Worm (Caenorhabditis elegans) whole organism, L1 larva: ENCODE data around the gene lcmt-1.

Experiments used
- C04F5.9 ChIP-seq: sonication (generic microtip); optimal IDR thresholded peaks from 2 replicates; lab custom pipeline; 2016; ENCODE audit warnings: missing genetic modification characterization, missing compliant biosample characterization
- C34B4.2 ChIP-seq: sonication (generic microtip); optimal IDR thresholded peaks from 2 replicates; lab custom pipeline; 2017; ENCODE audit warnings: mild to moderate bottlenecking, missing genetic modification characterization, missing compliant biosample characterization
- Y116A8C.19 ChIP-seq: sonication (generic microtip); optimal IDR thresholded peaks from 2 replicates; lab custom pipeline; 2016; ENCODE audit warnings: missing compliant biosample characterization, missing genetic modification characterization, borderline replicate concordance
- ama-1 ChIP-seq: fragments of 150-350 bp; optimal IDR thresholded peaks from 2 replicates; lab custom pipeline; 2014
- ceh-63 ChIP-seq: fragments of 200-800 bp; sonication (Bioruptor generic); optimal IDR thresholded peaks from 2 replicates; lab custom pipeline; 2018; ENCODE audit warnings: mild to moderate bottlenecking, missing genetic modification characterization, missing compliant biosample characterization
- ceh-8 ChIP-seq: fragments of 200-800 bp; sonication (Bioruptor generic); optimal IDR thresholded peaks from 2 replicates; lab custom pipeline; 2018; ENCODE audit warnings: mild to moderate bottlenecking, missing genetic modification characterization, moderate library complexity, missing compliant biosample characterization
- ceh-90 ChIP-seq: sonication (generic microtip); optimal IDR thresholded peaks from 2 replicates; lab custom pipeline; 2016; ENCODE audit warnings: missing genetic modification characterization, missing compliant biosample characterization
- dsc-1 ChIP-seq: sonication (generic microtip); optimal IDR thresholded peaks from 2 replicates; lab custom pipeline; 2016; ENCODE audit warnings: mild to moderate bottlenecking, missing genetic modification characterization, missing compliant biosample characterization
- efl-1 ChIP-seq, 4 experiments: fragments of 150-350 bp; optimal IDR thresholded peaks in 3 of 4; peaks in 1 of 4; 1 replicate in 1 of 4; 2 replicates in 3 of 4; lab custom pipeline; 2014; ENCODE audit warnings: missing biosample characterization in 2 of 4, missing genetic modification characterization in 2 of 4, missing genetic modification reagents in 2 of 4
- egl-13 ChIP-seq: sonication (generic microtip); optimal IDR thresholded peaks from 2 replicates; lab custom pipeline; 2016; ENCODE audit warnings: missing genotype, missing genetic modification reagents, missing genetic modification characterization, missing compliant biosample characterization
- fkh-10 ChIP-seq: sonication (generic microtip); optimal IDR thresholded peaks from 2 replicates; lab custom pipeline; 2017; ENCODE audit warnings: missing biosample characterization, missing genetic modification reagents, missing genetic modification characterization
- fkh-8 ChIP-seq: sonication (generic microtip); optimal IDR thresholded peaks from 2 replicates; lab custom pipeline; 2016; ENCODE audit warnings: mild to moderate bottlenecking, missing genetic modification characterization, missing compliant biosample characterization
- hlh-17 ChIP-seq: fragments of 200-800 bp; sonication (Bioruptor generic); optimal IDR thresholded peaks from 2 replicates; lab custom pipeline; 2018; ENCODE audit warnings: missing genetic modification characterization, mild to moderate bottlenecking, missing compliant biosample characterization, moderate library complexity, borderline replicate concordance
- hpl-2 ChIP-seq: fragments of 150-350 bp; optimal IDR thresholded peaks from 2 replicates; lab custom pipeline; 2014; ENCODE audit warnings: missing biosample characterization, missing genetic modification reagents, missing genetic modification characterization
- irx-1 ChIP-seq: sonication (generic microtip); optimal IDR thresholded peaks from 2 replicates; lab custom pipeline; 2016; ENCODE audit warnings: missing genetic modification characterization, missing compliant biosample characterization
- isw-1 ChIP-seq: fragments of 200-800 bp; sonication (Bioruptor generic); IDR thresholded peaks from 2 replicates; pipeline ENCODE4 v1.3.6; 2022; ENCODE audit warnings: missing genetic modification characterization, missing compliant biosample characterization
- jun-1 ChIP-seq: fragments of 150-350 bp; optimal IDR thresholded peaks from 2 replicates; lab custom pipeline; 2014; ENCODE audit warnings: missing biosample characterization, missing genetic modification reagents, missing genetic modification characterization
- lin-14 ChIP-seq: fragments of 200-800 bp; sonication (Bioruptor generic); optimal IDR thresholded peaks from 2 replicates; lab custom pipeline; 2018; ENCODE audit warnings: mild to moderate bottlenecking, missing genetic modification characterization, moderate library complexity, missing compliant biosample characterization
- lir-3 ChIP-seq: sonication (generic microtip); optimal IDR thresholded peaks from 2 replicates; lab custom pipeline; 2016; ENCODE audit warnings: mild to moderate bottlenecking, missing genetic modification characterization, moderate library complexity, missing compliant biosample characterization; ENCODE audit not compliant: poor library complexity
- lsy-2 ChIP-seq, 2 experiments: fragments of 150-350 bp; optimal IDR thresholded peaks; 2 replicates each; lab custom pipeline; 2014; ENCODE audit warnings: missing biosample characterization in 2 of 2, missing genetic modification characterization in 2 of 2
- nhr-11 ChIP-seq: fragments of 150-350 bp; optimal IDR thresholded peaks from 2 replicates; lab custom pipeline; 2014; ENCODE audit warnings: missing biosample characterization, missing genetic modification characterization
- nhr-12 ChIP-seq: sonication (generic microtip); optimal IDR thresholded peaks from 2 replicates; lab custom pipeline; 2017; ENCODE audit warnings: missing biosample characterization, missing genetic modification characterization
- nhr-19 ChIP-seq: fragments of 200-800 bp; sonication (Bioruptor generic); conservative IDR thresholded peaks from 2 replicates; pipeline ENCODE4 v1.3.6; 2022; ENCODE audit warnings: missing genetic modification characterization, missing compliant biosample characterization
- nhr-20 ChIP-seq: sonication (generic microtip); optimal IDR thresholded peaks from 2 replicates; lab custom pipeline; 2016; ENCODE audit warnings: mild to moderate bottlenecking, missing genetic modification characterization, missing compliant biosample characterization
- nhr-237 ChIP-seq: fragments of 150-350 bp; optimal IDR thresholded peaks from 2 replicates; lab custom pipeline; 2014; ENCODE audit warnings: missing biosample characterization, missing genetic modification characterization
- nhr-47 ChIP-seq: sonication (generic microtip); optimal IDR thresholded peaks from 2 replicates; lab custom pipeline; 2016; ENCODE audit warnings: mild to moderate bottlenecking, missing genetic modification characterization, moderate library complexity, missing compliant biosample characterization
- nhr-71 ChIP-seq: sonication (generic microtip); optimal IDR thresholded peaks from 2 replicates; lab custom pipeline; 2016; ENCODE audit warnings: mild to moderate bottlenecking, missing genetic modification characterization, moderate library complexity, missing compliant biosample characterization
- nhr-76 ChIP-seq: sonication (generic microtip); optimal IDR thresholded peaks from 2 replicates; lab custom pipeline; 2017; ENCODE audit warnings: missing biosample characterization, missing genetic modification characterization
- nhr-84 ChIP-seq: sonication (generic microtip); optimal IDR thresholded peaks from 2 replicates; lab custom pipeline; 2017; ENCODE audit warnings: missing biosample characterization, missing genetic modification characterization
- nhr-85 ChIP-seq: sonication (generic microtip); peaks from one replicate; lab custom pipeline; 2016; ENCODE audit warnings: missing genetic modification characterization, inconsistent platforms, missing compliant biosample characterization
- nhr-90 ChIP-seq: sonication (generic microtip); optimal IDR thresholded peaks from 2 replicates; lab custom pipeline; 2016; ENCODE audit warnings: mild to moderate bottlenecking, missing genetic modification characterization, missing compliant biosample characterization; ENCODE audit not compliant: poor library complexity
- rnt-1 ChIP-seq: sonication (generic microtip); optimal IDR thresholded peaks from 2 replicates; lab custom pipeline; 2016; ENCODE audit warnings: mild to moderate bottlenecking, missing genetic modification characterization, moderate library complexity, missing compliant biosample characterization
- snpc-4 ChIP-seq: fragments of 150-350 bp; optimal IDR thresholded peaks from 2 replicates; lab custom pipeline; 2014; ENCODE audit warnings: missing biosample characterization, missing genetic modification characterization
- snu-23 ChIP-seq: sonication (generic microtip); optimal IDR thresholded peaks from 2 replicates; lab custom pipeline; 2016; ENCODE audit warnings: missing genetic modification characterization, missing compliant biosample characterization
- sox-4 ChIP-seq: sonication (generic microtip); optimal IDR thresholded peaks from 2 replicates; lab custom pipeline; 2016; ENCODE audit warnings: missing genetic modification characterization, missing compliant biosample characterization
- sptf-1 ChIP-seq: fragments of 150-350 bp; optimal IDR thresholded peaks from 2 replicates; lab custom pipeline; 2014; ENCODE audit warnings: missing biosample characterization, missing genetic modification characterization
- sup-37 ChIP-seq: fragments of 200-800 bp; sonication (Bioruptor generic); optimal IDR thresholded peaks from 2 replicates; lab custom pipeline; 2018; ENCODE audit warnings: mild to moderate bottlenecking, missing genetic modification characterization, missing compliant biosample characterization
- swsn-7 ChIP-seq: sonication (generic microtip); optimal IDR thresholded peaks from 2 replicates; lab custom pipeline; 2016; ENCODE audit warnings: missing genetic modification characterization, missing compliant biosample characterization
- unc-130 ChIP-seq: fragments of 150-350 bp; optimal IDR thresholded peaks from 2 replicates; lab custom pipeline; 2017; ENCODE audit warnings: missing biosample characterization, missing genetic modification characterization, inconsistent platforms
- unc-30 ChIP-seq: sonication (generic microtip); optimal IDR thresholded peaks from 2 replicates; lab custom pipeline; 2017; ENCODE audit warnings: missing biosample characterization, missing genetic modification characterization
- unc-86 ChIP-seq: sonication (generic microtip); optimal IDR thresholded peaks from 2 replicates; lab custom pipeline; 2016; ENCODE audit warnings: missing genetic modification characterization, missing compliant biosample characterization
- unc-98 ChIP-seq: fragments of 200-800 bp; sonication (Bioruptor generic); IDR thresholded peaks from 2 replicates; pipeline ENCODE4 v1.3.6; 2022; ENCODE audit warnings: missing genetic modification characterization, missing compliant biosample characterization
- vab-15 ChIP-seq: sonication (generic microtip); optimal IDR thresholded peaks from 2 replicates; lab custom pipeline; 2017; ENCODE audit warnings: missing genotype, mild to moderate bottlenecking, missing genetic modification characterization, missing compliant biosample characterization
- xbp-1 ChIP-seq: sonication (generic microtip); optimal IDR thresholded peaks from 2 replicates; lab custom pipeline; 2016; ENCODE audit warnings: missing genetic modification characterization, missing compliant biosample characterization
- ztf-11 ChIP-seq, 2 experiments: sonication (generic microtip); optimal IDR thresholded peaks; 2 replicates each; lab custom pipeline; 2016 to 2017; ENCODE audit warnings: missing genetic modification characterization in 2 of 2, missing biosample characterization in 1 of 2, missing compliant biosample characterization in 1 of 2
- ztf-4 ChIP-seq: fragments of 150-350 bp; optimal IDR thresholded peaks from 2 replicates; lab custom pipeline; 2014; ENCODE audit warnings: missing biosample characterization, missing genetic modification characterization

Gene lcmt-1

ce11 chrIII:4358345-4358744, 15.1 kb downstream of the lcmt-1 start (continued):
- TF ChIP-seq ceh-8 (GFP tag; lab: Kevin White, UChicago) (no peak), vab-15 (tag; lab: Kevin White, UChicago) (no peak), ama-1 (lab: Kevin White, UChicago) (no peak), rnt-1 (peak; percentile 64), nhr-84 (no peak), isw-1 (GFP tag; lab: Robert Waterston, UW) (no peak)

ce11 chrIII:4359208-4359607, 16.0 kb downstream of the lcmt-1 start:
- no peak for TF ChIP-seq egl-13 (tag; lab: Kevin White, UChicago)
- peak; percentile 40 for TF ChIP-seq rnt-1
- TF ChIP-seq efl-1 (optimal IDR thresholded peaks at IDR 0.05; lab: Kevin White, UChicago): no peak
- TF ChIP-seq efl-1 (GFP tag; optimal IDR thresholded peaks at IDR 0.05 in 1 of 2; lab: Kevin White, UChicago): peak in 1 of 2 experiments; percentile 44
- peak; percentile 19 for TF ChIP-seq lin-14 (GFP tag; lab: Kevin White, UChicago)

- TF ChIP-seq C04F5.9 (tag; lab: Kevin White, UChicago) (no peak), nhr-12 (tag; lab: Kevin White, UChicago) (no peak), sup-37 (no peak), Y116A8C.19 (tag; lab: Kevin White, UChicago) (no peak), jun-1 (tag; lab: Kevin White, UChicago) (no peak), nhr-237 (tag; lab: Kevin White, UChicago) (no peak), ztf-4 (tag; lab: Kevin White, UChicago) (no peak), ceh-90 (tag; lab: Kevin White, UChicago) (no peak), sox-4 (no peak), unc-130 (tag; lab: Kevin White, UChicago) (no peak), lsy-2 (tag; optimal IDR thresholded peaks at IDR 0.05; lab: Kevin White, UChicago) (no peak)
Measured at ce11 chrIII:4359900-4360299, 16.7 kb downstream of the lcmt-1 start.

ce11 chrIII:4362332-4362731, 19.1 kb downstream of the lcmt-1 start:
- no peak for TF ChIP-seq unc-86 (tag; lab: Kevin White, UChicago)
- no peak for TF ChIP-seq lin-14 (GFP tag; lab: Kevin White, UChicago)
- no peak for TF ChIP-seq dsc-1
- TF ChIP-seq nhr-20 (tag; lab: Kevin White, UChicago): peak; percentile 20
- TF ChIP-seq egl-13 (tag; lab: Kevin White, UChicago): no peak
- TF ChIP-seq sup-37: no peak
- TF ChIP-seq Y116A8C.19 (tag; lab: Kevin White, UChicago): no peak
- peak; percentile 36 for TF ChIP-seq nhr-47 (tag; lab: Kevin White, UChicago)
- no peak for TF ChIP-seq snpc-4 (tag; lab: Kevin White, UChicago)
- TF ChIP-seq snu-23 (GFP tag; lab: Kevin White, UChicago): peak; percentile 49
- TF ChIP-seq xbp-1 (tag; lab: Kevin White, UChicago): peak; percentile 3
- TF ChIP-seq C34B4.2: no peak
- TF ChIP-seq nhr-76 (tag; lab: Kevin White, UChicago): no peak
- TF ChIP-seq nhr-19 (GFP tag; lab: Robert Waterston, UW): peak; percentile 28
- TF ChIP-seq nhr-85 (tag; lab: Kevin White, UChicago): peak; percentile 71
- no peak for TF ChIP-seq irx-1
- TF ChIP-seq lir-3: no peak
- no peak for TF ChIP-seq nhr-11
- TF ChIP-seq hpl-2 (GFP tag; lab: Kevin White, UChicago): no peak
- peak; percentile 10 for TF ChIP-seq swsn-7 (tag; lab: Kevin White, UChicago)
- TF ChIP-seq nhr-90: peak; percentile 47
- TF ChIP-seq C04F5.9 (tag; lab: Kevin White, UChicago): no peak
- TF ChIP-seq isw-1 (GFP tag; lab: Robert Waterston, UW): no peak
- no peak for TF ChIP-seq ztf-11 (tag; optimal IDR thresholded peaks at IDR 0.05; lab: Kevin White, UChicago)
- peak; percentile 48 for TF ChIP-seq rnt-1
- no peak for TF ChIP-seq hlh-17 (GFP tag; lab: Kevin White, UChicago)
- TF ChIP-seq fkh-8 (tag; lab: Kevin White, UChicago): no peak
- TF ChIP-seq nhr-71 (tag; lab: Kevin White, UChicago): peak; percentile 32
- TF ChIP-seq unc-30 (tag; lab: Kevin White, UChicago): no peak
- no peak for TF ChIP-seq unc-98
- peak in 1 of 2 experiments; percentile 17 for TF ChIP-seq efl-1 (optimal IDR thresholded peaks at IDR 0.05; lab: Kevin White, UChicago)
- peak in 1 of 2 experiments; percentile 55 for TF ChIP-seq efl-1 (GFP tag; optimal IDR thresholded peaks at IDR 0.05 in 1 of 2; lab: Kevin White, UChicago)
- no peak for TF ChIP-seq sox-4
- TF ChIP-seq sptf-1: no peak
- no peak for TF ChIP-seq fkh-10 (GFP tag; lab: Kevin White, UChicago)
- TF ChIP-seq ceh-63: no peak
